Worm (Caenorhabditis elegans): ENCODE data around the gene mom-1.

DNA sequence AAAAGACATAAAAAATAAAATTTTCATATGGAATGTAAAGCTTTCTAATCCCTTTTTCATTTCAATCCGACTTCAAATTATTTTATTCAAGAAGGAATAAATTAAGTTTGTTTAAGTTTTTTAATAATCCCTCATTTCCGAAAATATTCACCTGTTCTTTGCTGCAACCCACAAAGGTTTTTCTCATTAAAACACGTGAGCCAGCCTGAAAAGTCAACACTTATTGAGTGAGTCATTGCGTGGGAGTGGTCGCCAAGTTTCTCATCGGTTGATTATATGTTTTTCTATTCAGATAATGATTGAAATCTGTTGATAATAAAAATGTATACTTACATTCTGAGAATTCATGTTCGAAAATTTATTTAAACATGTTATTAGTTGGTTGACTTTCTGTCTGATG lies 47.4 kb upstream of the mom-1 start:
- TF ChIP-seq skn-1 (tag; optimal IDR thresholded peaks at IDR 0.05) (no peak), pqm-1 (tag; optimal IDR thresholded peaks at IDR 0.05) (no peak), aly-2 (tag; optimal IDR thresholded peaks at IDR 0.05) (no peak), mdl-1 (tag; optimal IDR thresholded peaks at IDR 0.05) (no peak), madf-5 (GFP tag; IDR thresholded peaks at IDR 0.05) (no peak)

Measured in whole organism, L4 larva.